Fruit fly (Drosophila melanogaster) whole organism, embryonic: ENCODE results near the gene Mks1.

ENCODE experiments used
- Aef1 ChIP-seq: fragments of 200-800 bp; sonication (Bioruptor generic); IDR thresholded peaks from 3 replicates; pipeline ENCODE4 v1.3.6; 2022; ENCODE audit warnings: missing biosample characterization, missing genetic modification characterization
- Antp ChIP-seq: fragments of 200-800 bp; sonication (Bioruptor generic); optimal IDR thresholded peaks from 3 replicates; lab custom pipeline; 2016; ENCODE audit warnings: missing biosample characterization, missing genetic modification characterization
- CG10979 ChIP-seq: fragments of 200-800 bp; sonication (Bioruptor generic); optimal IDR thresholded peaks from 2 replicates; lab custom pipeline; 2018; ENCODE audit warnings: missing biosample characterization, mild to moderate bottlenecking, missing genetic modification characterization, moderate library complexity
- CG12155 ChIP-seq: fragments of 200-800 bp; sonication (Bioruptor generic); optimal IDR thresholded peaks from 3 replicates; lab custom pipeline; 2016; ENCODE audit warnings: missing biosample characterization, missing genetic modification characterization
- CG1233 ChIP-seq: fragments of 200-800 bp; sonication (Bioruptor generic); optimal IDR thresholded peaks from 4 replicates; lab custom pipeline; 2018; ENCODE audit warnings: missing biosample characterization, mild to moderate bottlenecking, missing genetic modification characterization
- CG12391 ChIP-seq: fragments of 200-800 bp; sonication (Bioruptor generic); optimal IDR thresholded peaks from 3 replicates; lab custom pipeline; 2018; ENCODE audit warnings: missing biosample characterization, mild to moderate bottlenecking, missing genetic modification characterization, moderate library complexity
- CG13775 ChIP-seq: fragments of 200-800 bp; sonication (Bioruptor generic); optimal IDR thresholded peaks from 3 replicates; lab custom pipeline; 2017; ENCODE audit warnings: missing biosample characterization, mild to moderate bottlenecking, missing genetic modification characterization
- CG15011 ChIP-seq: fragments of 200-800 bp; sonication (Bioruptor generic); optimal IDR thresholded peaks from 3 replicates; lab custom pipeline; 2018; ENCODE audit warnings: missing biosample characterization, mild to moderate bottlenecking, missing genetic modification characterization
- CG17912 ChIP-seq: fragments of 200-800 bp; sonication (Bioruptor generic); optimal IDR thresholded peaks from 2 replicates; lab custom pipeline; 2018; ENCODE audit warnings: missing biosample characterization, mild to moderate bottlenecking, missing genetic modification characterization
- CG18599 ChIP-seq: fragments of 200-800 bp; sonication (Bioruptor generic); optimal IDR thresholded peaks from 3 replicates; lab custom pipeline; 2017; ENCODE audit warnings: missing biosample characterization, missing genetic modification characterization, mild to moderate bottlenecking, moderate library complexity, missing genetic modification reagents
- CG18764 ChIP-seq: fragments of 200-800 bp; sonication (Bioruptor generic); optimal IDR thresholded peaks from 3 replicates; lab custom pipeline; 2016; ENCODE audit warnings: missing biosample characterization, missing genetic modification characterization
- CG31365 ChIP-seq: fragments of 200-800 bp; sonication (Bioruptor generic); optimal IDR thresholded peaks from 2 replicates; lab custom pipeline; 2018; ENCODE audit warnings: missing biosample characterization, mild to moderate bottlenecking, missing genetic modification characterization
- CG4328 ChIP-seq: fragments of 200-800 bp; sonication (Bioruptor generic); optimal IDR thresholded peaks from 3 replicates; lab custom pipeline; 2017; ENCODE audit warnings: missing biosample characterization, missing genetic modification reagents, missing genetic modification characterization
- CG4404 ChIP-seq: fragments of 200-800 bp; sonication (Bioruptor generic); IDR thresholded peaks from 2 replicates; pipeline ENCODE4 v1.3.6; 2022; ENCODE audit warnings: missing biosample characterization, missing genetic modification characterization
- CG4820 ChIP-seq: fragments of 200-800 bp; sonication (Bioruptor generic); optimal IDR thresholded peaks from 3 replicates; lab custom pipeline; 2016; ENCODE audit warnings: missing biosample characterization, missing genetic modification characterization
- CG5953 ChIP-seq: fragments of 200-800 bp; sonication (Bioruptor generic); IDR thresholded peaks from 2 replicates; pipeline ENCODE4 v1.3.6; 2022; ENCODE audit warnings: missing biosample characterization, missing genetic modification characterization
- CG7372 ChIP-seq: fragments of 200-800 bp; sonication (Bioruptor generic); IDR thresholded peaks from 2 replicates; pipeline ENCODE4 v1.3.6; 2022; ENCODE audit warnings: missing biosample characterization, missing genetic modification characterization
- CG8281 ChIP-seq: fragments of 200-800 bp; sonication (Bioruptor generic); optimal IDR thresholded peaks from 2 replicates; lab custom pipeline; 2018; ENCODE audit warnings: missing biosample characterization, mild to moderate bottlenecking, missing genetic modification characterization, moderate library complexity
- CG9215 ChIP-seq: fragments of 200-800 bp; sonication (Bioruptor generic); IDR thresholded peaks from 2 replicates; pipeline ENCODE4 v1.3.6; 2022; ENCODE audit warnings: missing biosample characterization, missing genetic modification characterization
- CG9437 ChIP-seq: fragments of 200-800 bp; sonication (Bioruptor generic); optimal IDR thresholded peaks from 2 replicates; lab custom pipeline; 2018; ENCODE audit warnings: missing biosample characterization, mild to moderate bottlenecking, missing genetic modification characterization
- Dip3 ChIP-seq: fragments of 200-800 bp; sonication (Bioruptor generic); optimal IDR thresholded peaks from 3 replicates; lab custom pipeline; 2016; ENCODE audit warnings: missing biosample characterization, missing genetic modification characterization
- Dp ChIP-seq: fragments of 200-800 bp; sonication (Bioruptor generic); optimal IDR thresholded peaks from 2 replicates; lab custom pipeline; 2018; ENCODE audit warnings: missing biosample characterization, mild to moderate bottlenecking, missing genetic modification characterization, moderate library complexity
- ERR ChIP-seq: fragments of 200-800 bp; sonication (Bioruptor generic); optimal IDR thresholded peaks from 2 replicates; lab custom pipeline; 2016; ENCODE audit warnings: missing biosample characterization, missing genetic modification characterization
- HmgZ ChIP-seq: fragments of 200-800 bp; sonication (Bioruptor generic); optimal IDR thresholded peaks from 2 replicates; lab custom pipeline; 2018; ENCODE audit warnings: missing biosample characterization, mild to moderate bottlenecking, missing genetic modification characterization
- Hr3 ChIP-seq: fragments of 200-800 bp; sonication (Bioruptor generic); optimal IDR thresholded peaks from 3 replicates; lab custom pipeline; 2016; ENCODE audit warnings: missing biosample characterization, missing genetic modification characterization
- Hr39 ChIP-seq: fragments of >200 bp; optimal IDR thresholded peaks from 2 replicates; lab custom pipeline; 2017
- Max ChIP-seq: fragments of 200-800 bp; sonication (Bioruptor generic); optimal IDR thresholded peaks from 2 replicates; lab custom pipeline; 2016; ENCODE audit warnings: missing biosample characterization, mild to moderate bottlenecking, missing genetic modification characterization
- Med ChIP-seq: fragments of 200-800 bp; sonication (Bioruptor generic); peaks from one replicate; lab custom pipeline; 2016; ENCODE audit warnings: missing biosample characterization, missing genetic modification characterization, mild to moderate bottlenecking, inconsistent platforms, moderate library complexity
- Mes4 ChIP-seq: fragments of 200-800 bp; sonication (Bioruptor generic); optimal IDR thresholded peaks from 2 replicates; lab custom pipeline; 2016; ENCODE audit warnings: missing biosample characterization, missing genetic modification characterization
- Mrtf ChIP-seq: fragments of 200-800 bp; sonication (Bioruptor generic); IDR thresholded peaks from 3 replicates; pipeline ENCODE4 v1.3.6; 2022; ENCODE audit warnings: missing biosample characterization, missing genetic modification characterization
- NK7.1 ChIP-seq: fragments of 200-800 bp; sonication (Bioruptor generic); optimal IDR thresholded peaks from 3 replicates; lab custom pipeline; 2016; ENCODE audit warnings: missing biosample characterization, missing genetic modification characterization
- Oaz ChIP-seq: fragments of 200-800 bp; sonication (Bioruptor generic); IDR thresholded peaks from 2 replicates; pipeline ENCODE4 v1.3.6; 2022; ENCODE audit warnings: missing biosample characterization, missing genetic modification characterization
- Sry-δ ChIP-seq: fragments of 200-800 bp; sonication (Bioruptor generic); optimal IDR thresholded peaks from 2 replicates; lab custom pipeline; 2016; ENCODE audit warnings: missing biosample characterization, missing genetic modification characterization
- Taf1 ChIP-seq: fragments of 200-800 bp; sonication (Bioruptor generic); IDR thresholded peaks from 2 replicates; pipeline ENCODE4 v1.3.6; 2022; ENCODE audit warnings: missing biosample characterization, missing genetic modification characterization
- Xbp1 ChIP-seq: fragments of 200-800 bp; sonication (Bioruptor generic); optimal IDR thresholded peaks from 3 replicates; lab custom pipeline; 2016; ENCODE audit warnings: missing biosample characterization, mild to moderate bottlenecking, missing genetic modification characterization
- ash1 ChIP-seq: fragments of 200-800 bp; sonication (Bioruptor generic); optimal IDR thresholded peaks from 2 replicates; lab custom pipeline; 2018; ENCODE audit warnings: missing biosample characterization, mild to moderate bottlenecking, missing genetic modification characterization
- cwo ChIP-seq: fragments of 200-800 bp; sonication (Bioruptor generic); optimal IDR thresholded peaks from 3 replicates; lab custom pipeline; 2017; ENCODE audit warnings: missing biosample characterization, missing genetic modification characterization, mild to moderate bottlenecking, moderate library complexity, missing genetic modification reagents
- en ChIP-seq: fragments of 200-800 bp; sonication (Bioruptor generic); optimal IDR thresholded peaks from 2 replicates; lab custom pipeline; 2016; ENCODE audit warnings: missing biosample characterization, missing genetic modification characterization
- eyg ChIP-seq: fragments of 200-800 bp; sonication (Bioruptor generic); optimal IDR thresholded peaks from 3 replicates; lab custom pipeline; 2016; ENCODE audit warnings: missing biosample characterization, missing genetic modification characterization
- gro ChIP-seq: fragments of 200-800 bp; sonication (Bioruptor generic); optimal IDR thresholded peaks from 2 replicates; lab custom pipeline; 2016; ENCODE audit warnings: missing biosample characterization, missing genetic modification characterization
- kay ChIP-seq: fragments of 200-800 bp; sonication (Bioruptor generic); optimal IDR thresholded peaks from 2 replicates; lab custom pipeline; 2016; ENCODE audit warnings: missing biosample characterization, missing genetic modification characterization
- klu ChIP-seq: fragments of 200-800 bp; sonication (Bioruptor generic); IDR thresholded peaks from 2 replicates; pipeline ENCODE4 v1.3.6; 2022; ENCODE audit warnings: missing biosample characterization, missing genetic modification characterization
- lilli ChIP-seq: fragments of 200-800 bp; sonication (Bioruptor generic); optimal IDR thresholded peaks from 3 replicates; lab custom pipeline; 2016; ENCODE audit warnings: missing biosample characterization, missing genetic modification characterization
- mirr ChIP-seq: fragments of 200-800 bp; sonication (Bioruptor generic); optimal IDR thresholded peaks from 3 replicates; lab custom pipeline; 2018; ENCODE audit warnings: missing biosample characterization, mild to moderate bottlenecking, missing genetic modification characterization
- row ChIP-seq: fragments of 200-800 bp; sonication (Bioruptor generic); IDR thresholded peaks from 3 replicates; pipeline ENCODE4 v1.3.6; 2022; ENCODE audit warnings: missing biosample characterization, missing genetic modification characterization
- shn ChIP-seq: fragments of 200-800 bp; sonication (Bioruptor generic); optimal IDR thresholded peaks from 3 replicates; lab custom pipeline; 2016; ENCODE audit warnings: missing biosample characterization, missing genetic modification characterization
- ssp ChIP-seq: fragments of 200-800 bp; sonication (Bioruptor generic); IDR thresholded peaks from 2 replicates; pipeline ENCODE4 v1.3.6; 2022; ENCODE audit warnings: missing biosample characterization, missing genetic modification characterization
- tap ChIP-seq: fragments of 200-800 bp; optimal IDR thresholded peaks from 3 replicates; lab custom pipeline; 2019; ENCODE audit warnings: missing biosample characterization, mild to moderate bottlenecking, missing genetic modification characterization, moderate library complexity
- tna ChIP-seq: fragments of 200-800 bp; sonication (Bioruptor generic); IDR thresholded peaks from 2 replicates; pipeline ENCODE4 v1.3.6; 2022; ENCODE audit warnings: missing biosample characterization, missing genetic modification characterization; ENCODE audit not compliant: partially characterized antibody
- trh ChIP-seq: fragments of 200-800 bp; sonication (Bioruptor generic); optimal IDR thresholded peaks from 2 replicates; lab custom pipeline; 2016; ENCODE audit warnings: missing biosample characterization, missing genetic modification characterization
- wek ChIP-seq: fragments of 200-800 bp; sonication (Bioruptor generic); optimal IDR thresholded peaks from 3 replicates; lab custom pipeline; 2018; ENCODE audit warnings: missing biosample characterization, mild to moderate bottlenecking, missing genetic modification characterization, moderate library complexity
- z ChIP-seq: fragments of 200-800 bp; sonication (Bioruptor generic); IDR thresholded peaks from 3 replicates; pipeline ENCODE4 v1.3.6; 2022; ENCODE audit warnings: missing biosample characterization, missing genetic modification characterization

Gene Mks1

DNA sequence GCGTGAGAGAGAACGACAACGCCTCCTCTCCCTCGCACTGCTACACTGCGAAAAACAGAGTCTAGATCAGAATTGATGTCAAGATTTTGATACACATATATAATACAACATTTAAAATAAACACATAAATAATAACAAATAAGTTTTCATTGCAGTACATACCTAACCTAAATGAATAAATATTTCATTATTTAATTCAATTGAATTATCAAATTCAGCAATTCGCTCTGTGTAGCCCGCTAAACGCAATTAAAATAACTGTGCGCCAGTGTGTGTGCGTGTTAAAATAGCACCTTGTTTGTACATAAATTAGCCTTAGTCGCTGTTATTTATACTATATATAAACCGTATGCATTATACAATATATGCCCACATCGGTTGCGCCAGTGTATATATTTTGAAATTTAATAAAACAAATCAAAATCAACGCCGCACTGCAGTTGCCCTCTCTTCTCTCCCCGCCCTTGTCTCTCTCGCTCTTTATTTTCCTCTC lies 24.1 kb downstream of the Mks1 start (continued):
- TF ChIP-seq CG7372 (GFP tag; lab: Robert Waterston, UW) (peak; percentile 95), gro (peak; percentile 27), CG9215 (GFP tag; lab: Robert Waterston, UW) (peak; percentile 95), CG18599 (GFP tag; lab: Kevin White, UChicago) (peak; percentile 96), Dip3 (peak; percentile 78), tap (tag; lab: Kevin White, UChicago) (peak; percentile 94), CG15011 (peak; percentile 91), trh (GFP tag; lab: Kevin White, UChicago) (peak; percentile 77), CG10979 (tag; lab: Kevin White, UChicago) (peak; percentile 90), lilli (GFP tag; lab: Kevin White, UChicago) (peak; percentile 92), Antp (GFP tag; lab: Kevin White, UChicago) (peak; percentile 42), CG4328 (GFP tag; lab: Kevin White, UChicago) (peak; percentile 91), Med (GFP tag; lab: Kevin White, UChicago) (peak; percentile 93), Mes4 (GFP tag; lab: Kevin White, UChicago) (no peak), Oaz (GFP tag; lab: Robert Waterston, UW) (peak; percentile 95), CG18764 (GFP tag; lab: Kevin White, UChicago) (peak; percentile 68), CG5953 (GFP tag; lab: Robert Waterston, UW) (peak; percentile 60; the same call in 1 of the 2 replicates), NK7.1 (GFP tag; lab: Kevin White, UChicago) (peak; percentile 45), CG9437 (GFP tag; lab: Kevin White, UChicago) (peak; percentile 91), Xbp1 (peak; percentile 92), kay (GFP tag; lab: Kevin White, UChicago) (peak; percentile 85), mirr (GFP tag; lab: Kevin White, UChicago) (peak; percentile 81), CG4404 (peak; percentile 85), wek (GFP tag; lab: Kevin White, UChicago) (peak; percentile 67), CG31365 (peak; percentile 68), Aef1 (GFP tag; lab: Robert Waterston, UW) (peak; percentile 94), ssp (GFP tag; lab: Robert Waterston, UW) (peak; percentile 85), en (GFP tag; lab: Kevin White, UChicago) (peak; percentile 34), ash1 (GFP tag; lab: Kevin White, UChicago) (peak; percentile 66), Taf1 (GFP tag; lab: Robert Waterston, UW) (peak; percentile 94), Mrtf (peak; percentile 89; the same call in 2 of the 3 replicates), Max (GFP tag; lab: Kevin White, UChicago) (peak; percentile 90), Dp (GFP tag; lab: Kevin White, UChicago) (no peak), CG12391 (tag; lab: Kevin White, UChicago) (peak; percentile 94), klu (GFP tag; lab: Robert Waterston, UW) (peak; percentile 94), ERR (GFP tag; lab: Kevin White, UChicago) (no peak), row (GFP tag; lab: Robert Waterston, UW) (peak; percentile 98), CG17912 (peak; percentile 87), CG12155 (peak; percentile 90), Hr39 (no peak), Sry-δ (GFP tag; lab: Kevin White, UChicago) (no peak), CG4820 (GFP tag; lab: Kevin White, UChicago) (peak; percentile 90), shn (GFP tag; lab: Kevin White, UChicago) (no peak), CG1233 (peak; percentile 96), HmgZ (tag; lab: Kevin White, UChicago) (peak; percentile 96), eyg (GFP tag; lab: Kevin White, UChicago) (no peak), Hr3 (GFP tag; lab: Kevin White, UChicago) (peak; percentile 88), tna (GFP tag; lab: Robert Waterston, UW) (no peak), z (GFP tag; lab: Robert Waterston, UW) (no peak), CG13775 (GFP tag; lab: Kevin White, UChicago) (peak; percentile 91), cwo (GFP tag; lab: Kevin White, UChicago) (peak; percentile 92), CG8281 (peak; percentile 87)
